Fruit fly (Drosophila melanogaster): Measurements from ENCODE around the gene Lgr4.

The Lgr4 gene

dm6 chrX:13136939-13137697 is 51.8 kb downstream of the Lgr4 start (continued):
- TF ChIP-seq CG2129 (GFP tag; IDR thresholded peaks at IDR 0.05; ENCODE audit: partially characterized antibody): no peak

dm6 chrX:13135702-13136101 is 53.3 kb downstream of the Lgr4 start:
- TF ChIP-seq Oli (tag; optimal IDR thresholded peaks at IDR 0.05) (peak; percentile 70), Oaz (GFP tag; IDR thresholded peaks at IDR 0.05) (peak; percentile 29; the same call in 1 of the 2 replicates), Doc3 (GFP tag; IDR thresholded peaks at IDR 0.05; ENCODE audit: partially characterized antibody) (no peak), CG2889 (GFP tag; IDR thresholded peaks at IDR 0.05) (no peak), E2f1 (GFP tag; IDR thresholded peaks at IDR 0.05) (peak; percentile 51; the same call in 1 of the 2 replicates), rib (GFP tag; IDR thresholded peaks at IDR 0.05) (no peak), NK7.1 (GFP tag; optimal IDR thresholded peaks at IDR 0.05) (no peak), pum (GFP tag; optimal IDR thresholded peaks at IDR 0.05) (peak; percentile 41), sima (GFP tag; optimal IDR thresholded peaks at IDR 0.05) (no peak), YL-1 (GFP tag; optimal IDR thresholded peaks at IDR 0.05) (no peak), chinmo (GFP tag; IDR thresholded peaks at IDR 0.05; ENCODE audit: partially characterized antibody) (no peak), ems (GFP tag; optimal IDR thresholded peaks at IDR 0.05) (peak; percentile 54), Myb (GFP tag; optimal IDR thresholded peaks at IDR 0.05) (peak; percentile 7), Chrac-16 (GFP tag; optimal IDR thresholded peaks at IDR 0.05) (peak; percentile 46), Bgb (GFP tag; IDR thresholded peaks at IDR 0.05; ENCODE audit: partially characterized antibody) (no peak), Dll (GFP tag; IDR thresholded peaks at IDR 0.05; ENCODE audit: partially characterized antibody) (no peak), CG2120 (GFP tag; optimal IDR thresholded peaks at IDR 0.05) (peak; percentile 24), Sox100B (GFP tag; optimal IDR thresholded peaks at IDR 0.05) (peak; percentile 57), CG14014 (GFP tag; IDR thresholded peaks at IDR 0.05) (peak; percentile 25; the same call in 1 of the 2 replicates), Lim3 (GFP tag; IDR thresholded peaks at IDR 0.05) (no peak), Bdp1 (GFP tag; optimal IDR thresholded peaks at IDR 0.05) (no peak), CG2875 (GFP tag; optimal IDR thresholded peaks at IDR 0.05) (peak; percentile 45), zf30C (GFP tag; optimal IDR thresholded peaks at IDR 0.05) (no peak), gce (GFP tag; IDR thresholded peaks at IDR 0.05) (0 out of 3 replicates have a peak, but pooled peaks have one; percentile 55), tna (GFP tag; IDR thresholded peaks at IDR 0.05; ENCODE audit: partially characterized antibody) (no peak), tio (GFP tag; optimal IDR thresholded peaks at IDR 0.05) (peak; percentile 27), eve (GFP tag; optimal IDR thresholded peaks at IDR 0.05) (peak in 1 of 2 experiments; percentile 86), fu2 (GFP tag; optimal IDR thresholded peaks at IDR 0.05) (peak; percentile 5), CG3407 (GFP tag; optimal IDR thresholded peaks at IDR 0.05) (peak; percentile 53), Spps (tag; optimal IDR thresholded peaks at IDR 0.05) (no peak), CG1602 (GFP tag; optimal IDR thresholded peaks at IDR 0.05) (peak; percentile 38), kah (GFP tag; optimal IDR thresholded peaks at IDR 0.05) (peak; percentile 46), CG31224 (GFP tag; IDR thresholded peaks at IDR 0.05) (no peak), ap (GFP tag; IDR thresholded peaks at IDR 0.05) (peak; percentile 29; the same call in 1 of the 2 replicates), Adf1 (GFP tag; IDR thresholded peaks at IDR 0.05) (no peak), CG30431 (GFP tag; optimal IDR thresholded peaks at IDR 0.05) (peak; percentile 5), gcm (GFP tag; optimal IDR thresholded peaks at IDR 0.05) (peak; percentile 28), CG16815 (GFP tag; optimal IDR thresholded peaks at IDR 0.05) (no peak), CG3726 (GFP tag; IDR thresholded peaks at IDR 0.05) (0 out of 3 replicates have a peak, but pooled peaks have one; percentile 41), ato (GFP tag; IDR thresholded peaks at IDR 0.05; ENCODE audit: partially characterized antibody) (no peak), CG43689 (GFP tag; IDR thresholded peaks at IDR 0.05) (peak; percentile 54; the same call in 1 of the 2 replicates), CG33213 (GFP tag; optimal IDR thresholded peaks at IDR 0.05) (peak; percentile 46), MBD-R2 (GFP tag; IDR thresholded peaks at IDR 0.05) (peak; percentile 24; the same call in 1 of the 2 replicates), Meics (GFP tag; optimal IDR thresholded peaks at IDR 0.05) (peak; percentile 37), usp (GFP tag; optimal IDR thresholded peaks at IDR 0.05) (no peak), klu (GFP tag; IDR thresholded peaks at IDR 0.05) (no peak), aop (GFP tag; IDR thresholded peaks at IDR 0.05) (no peak)

Measured in whole organism, embryonic.